Worm (Caenorhabditis elegans): ENCODE results near the gene srg-22.

Gene srg-22

ce11 chrII:3091268-3091667 lies 2.0 kb downstream of the srg-22 start, which contains the start of gene srg-21:
srg-21 (minus strand) TSS chrII:3091368.
- TF ChIP-seq fkh-4 (tag; optimal IDR thresholded peaks at IDR 0.05; ENCODE audit: borderline replicate concordance) (no peak), efl-1 (optimal IDR thresholded peaks at IDR 0.05) (no peak), efl-1 (GFP tag; optimal IDR thresholded peaks at IDR 0.05 in 1 of 2) (peak in 1 of 2 experiments; percentile 4)

ce11 chrII:3087134-3087533 lies 6.1 kb downstream of the srg-22 start:
- TF ChIP-seq C04F5.9 (tag; optimal IDR thresholded peaks at IDR 0.05) = no peak
- no peak for TF ChIP-seq efl-1 (optimal IDR thresholded peaks at IDR 0.05)
- TF ChIP-seq efl-1 (GFP tag; optimal IDR thresholded peaks at IDR 0.05 in 1 of 2) = peak in 1 of 2 experiments; percentile 27
- TF ChIP-seq grh-1 (GFP tag; IDR thresholded peaks at IDR 0.05) = no peak

- no peak for TF ChIP-seq nhr-237 (tag; optimal IDR thresholded peaks at IDR 0.05)
- TF ChIP-seq lin-39 (tag; optimal IDR thresholded peaks at IDR 0.05) = no peak
- TF ChIP-seq nhr-85 (tag) = no peak
- no peak for TF ChIP-seq vab-15 (tag; optimal IDR thresholded peaks at IDR 0.05)
- no peak for TF ChIP-seq lin-35 (GFP tag; optimal IDR thresholded peaks at IDR 0.05)
- TF ChIP-seq mef-2 (tag; optimal IDR thresholded peaks at IDR 0.05) = no peak
- TF ChIP-seq pqm-1 (tag; optimal IDR thresholded peaks at IDR 0.05) = no peak
- TF ChIP-seq fkh-10 (GFP tag; optimal IDR thresholded peaks at IDR 0.05) = no peak
- no peak for TF ChIP-seq rnt-1 (tag; optimal IDR thresholded peaks at IDR 0.05)
- TF ChIP-seq dsc-1 (tag; optimal IDR thresholded peaks at IDR 0.05) = no peak
- TF ChIP-seq lin-13 (GFP tag; optimal IDR thresholded peaks at IDR 0.05) = no peak
- TF ChIP-seq snu-23 (GFP tag; optimal IDR thresholded peaks at IDR 0.05) = no peak
- no peak for TF ChIP-seq mab-9 (GFP tag; IDR thresholded peaks at IDR 0.05)
- TF ChIP-seq snpc-4 (tag; optimal IDR thresholded peaks at IDR 0.05) = no peak
- no peak for TF ChIP-seq unc-130 (tag; optimal IDR thresholded peaks at IDR 0.05)
- no peak for TF ChIP-seq mdl-1 (tag; optimal IDR thresholded peaks at IDR 0.05)
- TF ChIP-seq unc-30 (tag; optimal IDR thresholded peaks at IDR 0.05) = no peak
- TF ChIP-seq ceh-63 (GFP tag; optimal IDR thresholded peaks at IDR 0.05) = no peak
- no peak for TF ChIP-seq nhr-47 (tag; optimal IDR thresholded peaks at IDR 0.05)
- no peak for TF ChIP-seq elt-3 (tag; optimal IDR thresholded peaks at IDR 0.05)
Measured at ce11 chrII:3078496-3078895, 14.8 kb downstream of the srg-22 start, which contains the start of gene copb-1. copb-1 (plus strand) TSS chrII:3078796.

- TF ChIP-seq pqm-1 (tag; optimal IDR thresholded peaks at IDR 0.05) (no peak), hlh-17 (GFP tag; optimal IDR thresholded peaks at IDR 0.05; ENCODE audit: borderline replicate concordance) (no peak), zag-1 (tag; optimal IDR thresholded peaks at IDR 0.05) (no peak), blmp-1 (tag; optimal IDR thresholded peaks at IDR 0.05) (peak; percentile 43), nhr-84 (tag; optimal IDR thresholded peaks at IDR 0.05) (no peak), C34B4.2 (tag; optimal IDR thresholded peaks at IDR 0.05) (peak; percentile 78), nhr-28 (tag; optimal IDR thresholded peaks at IDR 0.05) (no peak), dpl-1 (GFP tag; optimal IDR thresholded peaks at IDR 0.05) (peak; percentile 73 to 85 (median 84)), pax-3 (tag; optimal IDR thresholded peaks at IDR 0.05) (peak; percentile 81), ces-1 (GFP tag; optimal IDR thresholded peaks at IDR 0.05) (no peak), elt-3 (tag; optimal IDR thresholded peaks at IDR 0.05) (peak in 3 of 6 experiments; percentile 14 to 80 (median 74)), nhr-77 (tag; optimal IDR thresholded peaks at IDR 0.05) (peak; percentile 56), lin-14 (GFP tag; optimal IDR thresholded peaks at IDR 0.05) (peak; percentile 93), jun-1 (tag; optimal IDR thresholded peaks at IDR 0.05) (peak; percentile 81), C04F5.9 (tag; optimal IDR thresholded peaks at IDR 0.05) (peak; percentile 100), ceh-8 (GFP tag; optimal IDR thresholded peaks at IDR 0.05) (peak; percentile 85), lin-13 (GFP tag; optimal IDR thresholded peaks at IDR 0.05) (peak; percentile 87), unc-62 (GFP tag; optimal IDR thresholded peaks at IDR 0.05) (no peak), ceh-63 (GFP tag; optimal IDR thresholded peaks at IDR 0.05) (no peak), F16B12.6 (tag; optimal IDR thresholded peaks at IDR 0.05) (peak; percentile 67), efl-3 (GFP tag; optimal IDR thresholded peaks at IDR 0.05) (peak; percentile 34), elt-2 (tag; optimal IDR thresholded peaks at IDR 0.05) (peak; percentile 83), vab-15 (tag; optimal IDR thresholded peaks at IDR 0.05) (peak; percentile 79), lsy-2 (tag; optimal IDR thresholded peaks at IDR 0.05) (peak; percentile 100), unc-86 (tag; optimal IDR thresholded peaks at IDR 0.05) (peak; percentile 90), swsn-7 (tag; optimal IDR thresholded peaks at IDR 0.05) (peak; percentile 92), nhr-90 (tag; optimal IDR thresholded peaks at IDR 0.05; ENCODE audit: poor library complexity) (no peak), C16A3.4 (tag; optimal IDR thresholded peaks at IDR 0.05) (peak; percentile 89), nhr-11 (tag; optimal IDR thresholded peaks at IDR 0.05) (peak; percentile 66)
Measured at ce11 chrII:3076915-3077314, 16.3 kb downstream of the srg-22 start, which contains the start of gene Y25C1A.8. Y25C1A.8 (minus strand) TSS chrII:3076959.
